Worm (Caenorhabditis elegans): ENCODE data around the gene W05E10.2.

Gene W05E10.2

ce11 chrV:11675638-11676037 is 11.3 kb upstream of the W05E10.2 start, which contains the start of gene ape-1:
Gene ape-1 (plus strand): TSS chrV:11675938.
- no peak for TF ChIP-seq unc-3 (GFP tag; conservative IDR thresholded peaks at IDR 0.05)
- TF ChIP-seq unc-3 (tag; optimal IDR thresholded peaks at IDR 0.05) = no peak
- no peak for TF ChIP-seq ceh-9 (tag; optimal IDR thresholded peaks at IDR 0.05)
- TF ChIP-seq ama-1 (optimal IDR thresholded peaks at IDR 0.05) = no peak
- TF ChIP-seq hlh-30 (tag; optimal IDR thresholded peaks at IDR 0.05; ENCODE audit: insufficient read depth) = no peak
- TF ChIP-seq fax-1 (tag; optimal IDR thresholded peaks at IDR 0.05) = no peak
- TF ChIP-seq pag-3 (tag; optimal IDR thresholded peaks at IDR 0.05; ENCODE audit: borderline replicate concordance) = no peak
- no peak for TF ChIP-seq fkh-10 (GFP tag; optimal IDR thresholded peaks at IDR 0.05)
- no peak for TF ChIP-seq ceh-19 (GFP tag; optimal IDR thresholded peaks at IDR 0.05)
- TF ChIP-seq ttx-3 (tag; optimal IDR thresholded peaks at IDR 0.05) = no peak

- no peak for TF ChIP-seq ttx-3 (tag; optimal IDR thresholded peaks at IDR 0.05)
- TF ChIP-seq zip-5 (tag; optimal IDR thresholded peaks at IDR 0.05) = no peak
- TF ChIP-seq tbx-7 (tag; optimal IDR thresholded peaks at IDR 0.05) = no peak
- no peak for TF ChIP-seq hlh-15 (tag; optimal IDR thresholded peaks at IDR 0.05)
- no peak for TF ChIP-seq hlh-6 (tag; optimal IDR thresholded peaks at IDR 0.05)
- no peak for TF ChIP-seq F13H6.1 (tag; optimal IDR thresholded peaks at IDR 0.05)
- TF ChIP-seq C38D4.7 (GFP tag; optimal IDR thresholded peaks at IDR 0.05) = no peak
- TF ChIP-seq madf-2 (tag; optimal IDR thresholded peaks at IDR 0.05) = no peak
- TF ChIP-seq ceh-2 (tag; optimal IDR thresholded peaks at IDR 0.05) = no peak
- no peak for TF ChIP-seq sox-4 (tag; optimal IDR thresholded peaks at IDR 0.05)
- TF ChIP-seq elt-2 (tag; optimal IDR thresholded peaks at IDR 0.05) = no peak
- TF ChIP-seq ceh-19 (GFP tag; optimal IDR thresholded peaks at IDR 0.05) = no peak
- no peak for TF ChIP-seq unc-42 (tag; optimal IDR thresholded peaks at IDR 0.05)
- TF ChIP-seq hlh-8 (tag; optimal IDR thresholded peaks at IDR 0.05) = no peak
- no peak for TF ChIP-seq ceh-9 (tag; optimal IDR thresholded peaks at IDR 0.05)
Measured at ce11 chrV:11676498-11676897, 10.5 kb upstream of the W05E10.2 start.

DNA sequence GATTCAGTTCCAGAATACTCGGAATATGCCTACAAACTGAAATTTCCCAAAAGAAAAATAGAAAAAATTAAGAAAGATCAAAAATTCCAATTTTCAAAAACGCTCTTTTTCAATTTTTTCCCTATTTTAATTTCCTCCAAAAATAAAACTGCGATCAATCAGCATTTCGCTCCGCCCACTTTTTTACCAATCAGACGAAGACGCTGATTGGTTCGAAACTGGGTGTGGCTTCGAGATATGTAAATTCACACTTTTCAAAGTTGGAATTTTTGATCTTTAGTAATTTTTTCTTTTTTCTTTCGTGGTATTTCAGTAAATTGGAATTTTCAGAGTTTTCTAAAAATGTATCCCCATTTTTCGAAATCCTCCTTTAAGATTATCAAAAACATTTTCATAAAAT is 9.9 kb upstream of the W05E10.2 start:
- TF ChIP-seq nfya-1 (tag; optimal IDR thresholded peaks at IDR 0.05) = peak; percentile 61
- no peak for TF ChIP-seq sox-4 (tag; optimal IDR thresholded peaks at IDR 0.05)

DNA sequence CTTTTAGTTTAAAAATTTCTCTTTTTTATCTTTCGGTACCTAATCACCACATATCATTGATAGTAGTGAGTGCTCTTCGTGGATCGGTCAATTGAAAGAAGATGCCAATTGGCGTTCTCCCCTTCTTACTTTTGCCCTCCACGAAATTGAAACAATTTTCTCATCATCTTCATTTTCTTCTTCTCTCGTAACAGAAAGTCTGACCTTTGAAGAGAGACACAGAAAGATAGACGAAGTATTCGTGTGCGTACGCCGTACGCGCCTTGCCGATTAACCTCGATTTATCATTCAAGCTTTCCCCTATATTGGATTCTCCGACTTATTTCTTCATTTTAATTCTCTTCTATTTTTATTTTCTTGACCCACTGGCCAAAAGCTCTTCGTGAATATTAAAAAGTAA is 9.5 kb upstream of the W05E10.2 start:
- TF ChIP-seq unc-55 (GFP tag; optimal IDR thresholded peaks at IDR 0.05) = peak; percentile 24
- no peak for TF ChIP-seq lim-6 (tag; optimal IDR thresholded peaks at IDR 0.05)

DNA sequence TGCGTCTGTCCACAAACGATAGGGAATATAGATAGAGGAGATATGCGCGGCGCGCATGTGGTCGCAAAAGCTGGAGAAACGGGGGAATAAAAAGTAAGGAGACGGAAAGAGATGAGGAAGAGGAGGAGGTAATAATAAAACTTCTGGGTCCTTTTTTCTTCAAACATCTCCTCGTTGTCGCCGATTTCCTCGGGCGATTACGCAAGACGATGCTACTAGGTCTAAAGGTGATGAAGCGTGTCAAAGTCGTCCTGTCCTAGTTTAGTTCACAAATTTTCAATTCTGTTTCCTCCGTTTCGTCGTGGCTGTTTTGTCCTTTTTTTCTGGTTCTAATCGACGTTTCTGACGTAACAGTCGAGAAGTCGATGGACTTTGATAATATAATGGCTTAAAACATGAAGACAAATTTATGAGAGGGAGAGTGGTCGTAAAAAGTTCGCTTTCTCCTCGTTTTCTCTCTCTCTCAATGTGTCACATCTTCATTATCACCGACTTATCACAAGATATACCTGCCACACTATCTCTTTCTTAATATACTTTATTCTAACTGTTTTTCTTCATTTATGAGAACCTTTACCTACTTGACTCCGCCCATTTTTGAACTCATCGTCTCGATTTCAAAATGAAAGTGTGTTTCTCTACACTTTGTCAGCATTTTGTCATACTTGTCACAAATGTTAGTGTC is 6.3 kb upstream of the W05E10.2 start:
- TF ChIP-seq rnt-1 (tag; optimal IDR thresholded peaks at IDR 0.05) = peak; percentile 11
- TF ChIP-seq sox-4 (tag; optimal IDR thresholded peaks at IDR 0.05) = no peak
- no peak for TF ChIP-seq che-1 (tag; optimal IDR thresholded peaks at IDR 0.05)
- no peak for TF ChIP-seq ceh-24 (tag; optimal IDR thresholded peaks at IDR 0.05)
- TF ChIP-seq tbx-7 (tag; optimal IDR thresholded peaks at IDR 0.05) = no peak
- no peak for TF ChIP-seq zip-5 (tag; optimal IDR thresholded peaks at IDR 0.05)
- TF ChIP-seq unc-55 (GFP tag; optimal IDR thresholded peaks at IDR 0.05) = peak; percentile 36
- TF ChIP-seq elt-2 (tag; optimal IDR thresholded peaks at IDR 0.05) = no peak

ce11 chrV:11682858-11683257 is 4.1 kb upstream of the W05E10.2 start:
- TF ChIP-seq eyg-1 (tag; optimal IDR thresholded peaks at IDR 0.05) (no peak), pqm-1 (tag; optimal IDR thresholded peaks at IDR 0.05) (no peak), fkh-6 (tag; optimal IDR thresholded peaks at IDR 0.05) (no peak), unc-55 (GFP tag; optimal IDR thresholded peaks at IDR 0.05) (no peak), ceh-6 (GFP tag; optimal IDR thresholded peaks at IDR 0.05) (no peak), K09A11.1 (tag; optimal IDR thresholded peaks at IDR 0.05; ENCODE audit: insufficient read depth) (no peak), tbx-2 (tag; optimal IDR thresholded peaks at IDR 0.05) (no peak), hlh-6 (tag; optimal IDR thresholded peaks at IDR 0.05) (no peak), gmeb-2 (tag; optimal IDR thresholded peaks at IDR 0.05) (no peak), dmd-4 (tag; optimal IDR thresholded peaks at IDR 0.05; ENCODE audit: borderline replicate concordance) (no peak)

All from whole organism, late embryonic.